Fruit fly (Drosophila melanogaster) whole organism, embryonic: ENCODE data around the gene Nse4.

Experiments used
- B-H1 ChIP-seq: fragments of 200-800 bp; sonication (Bioruptor generic); IDR thresholded peaks from 3 replicates; pipeline ENCODE4 v1.3.6; 2022; ENCODE audit warnings: missing biosample characterization, missing genetic modification characterization
- Bgb ChIP-seq: fragments of 200-800 bp; sonication (Bioruptor generic); IDR thresholded peaks from 2 replicates; pipeline ENCODE4 v1.3.6; 2022; ENCODE audit warnings: missing biosample characterization, missing genetic modification characterization; ENCODE audit not compliant: partially characterized antibody
- BtbVII ChIP-seq: fragments of 200-800 bp; sonication (Bioruptor generic); optimal IDR thresholded peaks from 3 replicates; lab custom pipeline; 2017; ENCODE audit warnings: missing biosample characterization, mild to moderate bottlenecking, missing genetic modification characterization
- CG10431 ChIP-seq: fragments of 200-800 bp; sonication (Bioruptor generic); optimal IDR thresholded peaks from 3 replicates; lab custom pipeline; 2018; ENCODE audit warnings: missing biosample characterization, mild to moderate bottlenecking, missing genetic modification characterization
- CG10654 ChIP-seq: fragments of 200-800 bp; sonication (Bioruptor generic); optimal IDR thresholded peaks from 2 replicates; lab custom pipeline; 2016; ENCODE audit warnings: missing biosample characterization, missing genetic modification characterization
- CG10979 ChIP-seq: fragments of 200-800 bp; sonication (Bioruptor generic); optimal IDR thresholded peaks from 2 replicates; lab custom pipeline; 2018; ENCODE audit warnings: missing biosample characterization, mild to moderate bottlenecking, missing genetic modification characterization, moderate library complexity
- CG11504 ChIP-seq: fragments of 200-800 bp; sonication (Bioruptor generic); optimal IDR thresholded peaks from 3 replicates; lab custom pipeline; 2019; ENCODE audit warnings: missing biosample characterization, mild to moderate bottlenecking, missing genetic modification characterization, moderate library complexity
- CG12219 ChIP-seq: fragments of 200-800 bp; sonication (Bioruptor generic); optimal IDR thresholded peaks from 3 replicates; lab custom pipeline; 2018; ENCODE audit warnings: missing biosample characterization, mild to moderate bottlenecking, missing genetic modification characterization
- CG13775 ChIP-seq: fragments of 200-800 bp; sonication (Bioruptor generic); optimal IDR thresholded peaks from 3 replicates; lab custom pipeline; 2017; ENCODE audit warnings: missing biosample characterization, mild to moderate bottlenecking, missing genetic modification characterization
- CG14050 ChIP-seq: fragments of 200-800 bp; sonication (Bioruptor generic); IDR thresholded peaks from 3 replicates; pipeline ENCODE4 v1.3.6; 2022; ENCODE audit warnings: missing biosample characterization, missing genetic modification characterization
- CG17385 ChIP-seq: fragments of 200-800 bp; sonication (Bioruptor generic); optimal IDR thresholded peaks from 3 replicates; lab custom pipeline; 2018; ENCODE audit warnings: missing biosample characterization, mild to moderate bottlenecking, missing genetic modification characterization
- CG17568 ChIP-seq: fragments of 200-800 bp; sonication (Bioruptor generic); optimal IDR thresholded peaks from 2 replicates; lab custom pipeline; 2018; ENCODE audit warnings: missing biosample characterization, mild to moderate bottlenecking, missing genetic modification characterization, moderate library complexity
- CG2712 ChIP-seq: fragments of 200-800 bp; optimal IDR thresholded peaks from 3 replicates; lab custom pipeline; 2019; ENCODE audit warnings: missing biosample characterization, mild to moderate bottlenecking, missing genetic modification characterization, moderate library complexity
- CG3163 ChIP-seq: fragments of 200-800 bp; sonication (Bioruptor generic); optimal IDR thresholded peaks from 3 replicates; lab custom pipeline; 2016; ENCODE audit warnings: missing biosample characterization, missing genetic modification characterization
- CG34224 ChIP-seq: fragments of 200-800 bp; sonication (Bioruptor generic); IDR thresholded peaks from 3 replicates; pipeline ENCODE4 v1.3.6; 2022; ENCODE audit warnings: missing biosample characterization, missing genetic modification characterization; ENCODE audit not compliant: partially characterized antibody
- CG3838 ChIP-seq: fragments of 200-800 bp; sonication (Bioruptor generic); optimal IDR thresholded peaks from 3 replicates; lab custom pipeline; 2016; ENCODE audit warnings: missing biosample characterization, missing genetic modification characterization
- CG4854 ChIP-seq: fragments of 200-800 bp; sonication (Bioruptor generic); optimal IDR thresholded peaks from 2 replicates; lab custom pipeline; 2016; ENCODE audit warnings: missing biosample characterization, missing genetic modification characterization, inconsistent platforms
- CG5953 ChIP-seq: fragments of 200-800 bp; sonication (Bioruptor generic); IDR thresholded peaks from 2 replicates; pipeline ENCODE4 v1.3.6; 2022; ENCODE audit warnings: missing biosample characterization, missing genetic modification characterization
- CG8290 ChIP-seq, 3 experiments: fragments of 200-800 bp; sonication (Bioruptor generic); optimal IDR thresholded peaks; 2 replicates each; lab custom pipeline; 2016 to 2019; ENCODE audit warnings: missing biosample characterization in 3 of 3, missing genetic modification characterization in 3 of 3, mild to moderate bottlenecking in 2 of 3, moderate library complexity in 1 of 3
- CG9817 ChIP-seq: fragments of 200-800 bp; sonication (Bioruptor generic); optimal IDR thresholded peaks from 2 replicates; lab custom pipeline; 2018; ENCODE audit warnings: missing biosample characterization, mild to moderate bottlenecking, missing genetic modification characterization, moderate library complexity
- CoRest ChIP-seq: fragments of 200-800 bp; sonication (Bioruptor generic); optimal IDR thresholded peaks from 3 replicates; lab custom pipeline; 2018; ENCODE audit warnings: missing biosample characterization, mild to moderate bottlenecking, missing genetic modification characterization, moderate library complexity
- Fer2 ChIP-seq: fragments of 200-800 bp; sonication (Bioruptor generic); optimal IDR thresholded peaks from 2 replicates; lab custom pipeline; 2018; ENCODE audit warnings: missing biosample characterization, mild to moderate bottlenecking, missing genetic modification characterization, moderate library complexity
- Fer3 ChIP-seq: fragments of 200-800 bp; sonication (Bioruptor generic); optimal IDR thresholded peaks from 2 replicates; lab custom pipeline; 2018; ENCODE audit warnings: missing biosample characterization, mild to moderate bottlenecking, missing genetic modification characterization, moderate library complexity
- HLH3B ChIP-seq: fragments of 200-800 bp; sonication (Bioruptor generic); IDR thresholded peaks from 2 replicates; pipeline ENCODE4 v1.3.6; 2022; ENCODE audit warnings: missing biosample characterization, missing genetic modification characterization
- HmgZ ChIP-seq: fragments of 200-800 bp; sonication (Bioruptor generic); optimal IDR thresholded peaks from 2 replicates; lab custom pipeline; 2018; ENCODE audit warnings: missing biosample characterization, mild to moderate bottlenecking, missing genetic modification characterization
- Hmx ChIP-seq: fragments of 200-800 bp; sonication (Bioruptor generic); optimal IDR thresholded peaks from 2 replicates; lab custom pipeline; 2016; ENCODE audit warnings: missing biosample characterization, missing genetic modification characterization
- Max ChIP-seq: fragments of 200-800 bp; sonication (Bioruptor generic); optimal IDR thresholded peaks from 2 replicates; lab custom pipeline; 2016; ENCODE audit warnings: missing biosample characterization, mild to moderate bottlenecking, missing genetic modification characterization
- Myb ChIP-seq: fragments of 200-800 bp; sonication (Bioruptor generic); optimal IDR thresholded peaks from 2 replicates; lab custom pipeline; 2016; ENCODE audit warnings: missing biosample characterization, missing genetic modification characterization
- NC2β ChIP-seq: fragments of 200-800 bp; sonication (Bioruptor generic); optimal IDR thresholded peaks from 2 replicates; lab custom pipeline; 2016; ENCODE audit warnings: missing biosample characterization, missing genetic modification characterization
- NfI ChIP-seq: fragments of 200-800 bp; sonication (Bioruptor generic); optimal IDR thresholded peaks from 3 replicates; lab custom pipeline; 2018; ENCODE audit warnings: missing biosample characterization, mild to moderate bottlenecking, missing genetic modification characterization, moderate library complexity
- Rx ChIP-seq: fragments of 200-800 bp; sonication (Bioruptor generic); IDR thresholded peaks from 2 replicates; pipeline ENCODE4 v1.3.6; 2022; ENCODE audit warnings: missing biosample characterization, missing genetic modification characterization
- Scr ChIP-seq: fragments of 200-800 bp; sonication (Bioruptor generic); IDR thresholded peaks from 2 replicates; pipeline ENCODE4 v1.3.6; 2022; ENCODE audit warnings: missing biosample characterization, missing genetic modification characterization; ENCODE audit not compliant: partially characterized antibody
- croc ChIP-seq: fragments of 200-800 bp; sonication (Bioruptor generic); conservative IDR thresholded peaks from 3 replicates; pipeline ENCODE4 v1.3.6; 2022; ENCODE audit warnings: missing biosample characterization, missing genetic modification characterization
- eve ChIP-seq, 2 experiments: fragments of >200 bp; optimal IDR thresholded peaks; 2 replicates each; lab custom pipeline; 2017; ENCODE audit warnings: missing biosample characterization in 2 of 2, missing genetic modification characterization in 2 of 2
- ewg ChIP-seq: fragments of 200-800 bp; sonication (Bioruptor generic); optimal IDR thresholded peaks from 3 replicates; lab custom pipeline; 2017; ENCODE audit warnings: mild to moderate bottlenecking, missing biosample characterization, missing genetic modification reagents, missing genetic modification characterization
- odd ChIP-seq: fragments of 200-800 bp; sonication (Bioruptor generic); optimal IDR thresholded peaks from 2 replicates; lab custom pipeline; 2017; ENCODE audit warnings: missing biosample characterization, mild to moderate bottlenecking, missing genetic modification characterization
- pan ChIP-seq, 4 experiments: fragments of >200 bp in 3 of 4; fragments of 200-800 bp in 1 of 4; sonication (Bioruptor generic) in 1 of 4; optimal IDR thresholded peaks in 3 of 4; IDR thresholded peaks in 1 of 4; 2 replicates each; pipeline versions ENCODE4 v1.3.6 to Lab custom; 2017 to 2022; ENCODE audit warnings: missing biosample characterization in 2 of 4, missing genetic modification characterization in 2 of 4, mixed read lengths in 1 of 4
- ro ChIP-seq: fragments of 200-800 bp; sonication (Bioruptor generic); IDR thresholded peaks from 2 replicates; pipeline ENCODE4 v1.3.6; 2022; ENCODE audit warnings: missing biosample characterization, missing genetic modification characterization
- row ChIP-seq: fragments of 200-800 bp; sonication (Bioruptor generic); IDR thresholded peaks from 3 replicates; pipeline ENCODE4 v1.3.6; 2022; ENCODE audit warnings: missing biosample characterization, missing genetic modification characterization
- salm ChIP-seq: fragments of 200-800 bp; sonication (Bioruptor generic); optimal IDR thresholded peaks from 2 replicates; lab custom pipeline; 2018; ENCODE audit warnings: missing biosample characterization, mild to moderate bottlenecking, missing genetic modification characterization
- seq ChIP-seq: fragments of 200-800 bp; sonication (Bioruptor generic); IDR thresholded peaks from 2 replicates; pipeline ENCODE4 v1.3.6; 2022; ENCODE audit warnings: missing biosample characterization, missing genetic modification characterization
- sob ChIP-seq: fragments of 200-800 bp; sonication (Bioruptor generic); IDR thresholded peaks from 2 replicates; pipeline ENCODE4 v1.3.6; 2022; ENCODE audit warnings: missing biosample characterization, missing genetic modification characterization
- tll ChIP-seq, 2 experiments: fragments of 200-800 bp in 1 of 2; fragments of >200 bp in 1 of 2; sonication (Bioruptor generic) in 1 of 2; optimal IDR thresholded peaks; 2 replicates each; lab custom pipeline; 2017 to 2019; ENCODE audit warnings: missing biosample characterization in 2 of 2, missing genetic modification characterization in 2 of 2, mild to moderate bottlenecking in 1 of 2, moderate library complexity in 1 of 2
- unc-4 ChIP-seq: fragments of 200-800 bp; sonication (Bioruptor generic); IDR thresholded peaks from 2 replicates; pipeline ENCODE4 v1.3.6; 2022; ENCODE audit warnings: missing biosample characterization, missing genetic modification characterization; ENCODE audit not compliant: partially characterized antibody
- wor ChIP-seq: fragments of 200-800 bp; sonication (Bioruptor generic); IDR thresholded peaks from 2 replicates; pipeline ENCODE4 v1.3.6; 2022; ENCODE audit warnings: missing biosample characterization, missing genetic modification characterization

Gene Nse4

dm6 chr2L:10430802-10431476 lies 8.3 kb upstream of the Nse4 start, which contains the start of the genes Bug22 and TfIIB (continued):
- TF ChIP-seq odd (GFP tag; lab: Kevin White, UChicago) (peak; percentile 15), HmgZ (tag; lab: Kevin White, UChicago) (peak; percentile 54), CG12219 (GFP tag; lab: Kevin White, UChicago) (peak; percentile 28), unc-4 (GFP tag; lab: Robert Waterston, UW) (no peak; the same call in 1 of the 2 replicates), Scr (GFP tag; lab: Robert Waterston, UW) (no peak), BtbVII (peak; percentile 56), CG3163 (GFP tag; lab: Kevin White, UChicago) (peak; percentile 5), Myb (GFP tag; lab: Kevin White, UChicago) (peak; percentile 20)
- TF ChIP-seq, all 482 proteins: peak for 293

dm6 chr2L:10435606-10436160 lies 3.6 kb upstream of the Nse4 start, which contains the start of the genes TBC1D16 and holn1:
Gene TBC1D16, minus strand, starts transcription at chr2L:10435656.
Gene holn1, plus strand, starts transcription at chr2L:10435995.
- peak; percentile 55; the same call in 1 of the 3 replicates for TF ChIP-seq row
- TF ChIP-seq CG4854, result no peak
- TF ChIP-seq ro (GFP tag; lab: Robert Waterston, UW), result no peak
- no peak for TF ChIP-seq Fer2 (tag; lab: Kevin White, UChicago)
- TF ChIP-seq Rx (GFP tag; lab: Robert Waterston, UW), result no peak
- TF ChIP-seq pan (optimal IDR thresholded peaks at IDR 0.05; lab: Kevin White, UChicago), result no peak
- TF ChIP-seq pan (GFP tag; optimal IDR thresholded peaks at IDR 0.05 in 1 of 2, IDR thresholded peaks at IDR 0.05 in 1 of 2), result no peak
- no peak for TF ChIP-seq HLH3B (GFP tag; lab: Robert Waterston, UW)
- no peak for TF ChIP-seq CG10431 (GFP tag; lab: Kevin White, UChicago)
- no peak for TF ChIP-seq CG10654 (GFP tag; lab: Kevin White, UChicago)
- no peak for TF ChIP-seq eve (GFP tag; optimal IDR thresholded peaks at IDR 0.05; lab: Kevin White, UChicago)
- no peak for TF ChIP-seq NfI (GFP tag; lab: Kevin White, UChicago)
- no peak for TF ChIP-seq Hmx (GFP tag; lab: Kevin White, UChicago)
- no peak for TF ChIP-seq CG17568 (GFP tag; lab: Kevin White, UChicago)
- no peak for TF ChIP-seq odd (GFP tag; lab: Kevin White, UChicago)
- no peak for TF ChIP-seq croc (GFP tag; lab: Robert Waterston, UW)
- no peak for TF ChIP-seq CoRest (tag; lab: Kevin White, UChicago)
- no peak for TF ChIP-seq B-H1 (GFP tag; lab: Robert Waterston, UW)
- TF ChIP-seq Bgb, result peak; percentile 42; the same call in 1 of the 2 replicates
- TF ChIP-seq CG14050, result no peak
- no peak for TF ChIP-seq CG3838
- TF ChIP-seq wor, result no peak
- no peak for TF ChIP-seq Max (GFP tag; lab: Kevin White, UChicago)
- peak; percentile 85 for TF ChIP-seq ewg
- TF ChIP-seq CG2712, result peak; percentile 30
- TF ChIP-seq CG8290 (GFP tag; optimal IDR thresholded peaks at IDR 0.05; lab: Kevin White, UChicago), result no peak
- no peak for TF ChIP-seq CG8290 (tag; optimal IDR thresholded peaks at IDR 0.05; lab: Kevin White, UChicago)
- TF ChIP-seq CG17385, result no peak
- TF ChIP-seq seq (GFP tag; lab: Robert Waterston, UW), result no peak
- TF ChIP-seq CG12219 (GFP tag; lab: Kevin White, UChicago), result no peak
- TF ChIP-seq CG34224 (GFP tag; lab: Robert Waterston, UW), result peak; percentile 45; the same call in 2 of the 3 replicates
- no peak for TF ChIP-seq sob (GFP tag; lab: Robert Waterston, UW)
- TF ChIP-seq tll (GFP tag; optimal IDR thresholded peaks at IDR 0.05; lab: Kevin White, UChicago), result no peak
- no peak for TF ChIP-seq salm
- no peak for TF ChIP-seq CG5953 (GFP tag; lab: Robert Waterston, UW)
- TF ChIP-seq CG13775, result no peak
- no peak for TF ChIP-seq CG11504 (tag; lab: Kevin White, UChicago)
- TF ChIP-seq Fer3 (tag; lab: Kevin White, UChicago), result no peak
- no peak for TF ChIP-seq NC2β (GFP tag; lab: Kevin White, UChicago)
- no peak for TF ChIP-seq CG9817 (tag; lab: Kevin White, UChicago)
- no peak for TF ChIP-seq CG10979 (tag; lab: Kevin White, UChicago)
